Worm (Caenorhabditis elegans) whole organism, L2 larva: ENCODE measurements around the gene C14C10.10.
A peak's percentile ranks its signal among the peaks of the same experiment; 100 is the strongest.

Experiments
- C34F6.9 ChIP-seq: fragments of 150-350 bp; optimal IDR thresholded peaks from 2 replicates; lab custom pipeline; 2014; ENCODE audit warnings: missing biosample characterization, missing genetic modification characterization
- F13H6.1 ChIP-seq: sonication (generic microtip); optimal IDR thresholded peaks from 2 replicates; lab custom pipeline; 2016; ENCODE audit warnings: missing genetic modification characterization, missing compliant biosample characterization
- R02D3.7 ChIP-seq: fragments of 150-350 bp; optimal IDR thresholded peaks from 2 replicates; lab custom pipeline; 2014; ENCODE audit warnings: missing biosample characterization, missing genetic modification characterization
- Y55F3AM.14 ChIP-seq: fragments of 200-800 bp; sonication (Bioruptor generic); optimal IDR thresholded peaks from 2 replicates; lab custom pipeline; 2018; ENCODE audit warnings: mild to moderate bottlenecking, missing genetic modification characterization, missing compliant biosample characterization
- ZK546.5 ChIP-seq: sonication (generic microtip); optimal IDR thresholded peaks from 2 replicates; lab custom pipeline; 2017; ENCODE audit warnings: missing biosample characterization, missing genetic modification characterization
- alr-1 ChIP-seq: fragments of 150-350 bp; optimal IDR thresholded peaks from 2 replicates; lab custom pipeline; 2014; ENCODE audit warnings: missing biosample characterization, missing genetic modification characterization
- aly-2 ChIP-seq: fragments of 150-350 bp; optimal IDR thresholded peaks from 2 replicates; lab custom pipeline; 2014; ENCODE audit warnings: missing biosample characterization, missing genetic modification characterization
- ama-1 ChIP-seq: fragments of 150-350 bp; optimal IDR thresholded peaks from 2 replicates; lab custom pipeline; 2018; ENCODE audit warnings: inconsistent platforms
- blmp-1 ChIP-seq: sonication (generic microtip); optimal IDR thresholded peaks from 2 replicates; lab custom pipeline; 2017; ENCODE audit warnings: missing genetic modification characterization, mild to moderate bottlenecking, missing compliant biosample characterization, antibody characterized with exemption, moderate library complexity; ENCODE audit not compliant: insufficient read depth
- ceh-16 ChIP-seq: fragments of 150-350 bp; optimal IDR thresholded peaks from 2 replicates; lab custom pipeline; 2014; ENCODE audit warnings: missing biosample characterization, missing genetic modification characterization
- ceh-82 ChIP-seq: fragments of 150-350 bp; optimal IDR thresholded peaks from 2 replicates; lab custom pipeline; 2014; ENCODE audit warnings: missing biosample characterization, missing genetic modification characterization
- crh-2 ChIP-seq: sonication (generic microtip); optimal IDR thresholded peaks from 2 replicates; lab custom pipeline; 2017; ENCODE audit warnings: missing biosample characterization, missing genetic modification characterization
- dmd-4 ChIP-seq: sonication (generic microtip); optimal IDR thresholded peaks from 2 replicates; lab custom pipeline; 2017; ENCODE audit warnings: missing biosample characterization, missing genetic modification characterization
- egl-27 ChIP-seq: sonication (generic microtip); optimal IDR thresholded peaks from 3 replicates; lab custom pipeline; 2017; ENCODE audit warnings: missing biosample characterization, missing genetic modification reagents, missing genetic modification characterization
- elt-1 ChIP-seq: fragments of 150-350 bp; optimal IDR thresholded peaks from 2 replicates; lab custom pipeline; 2014; ENCODE audit warnings: missing biosample characterization, missing genetic modification characterization
- elt-3 ChIP-seq: sonication (generic microtip); optimal IDR thresholded peaks from 2 replicates; lab custom pipeline; 2017; ENCODE audit warnings: missing biosample characterization, missing genetic modification characterization
- fos-1 ChIP-seq: fragments of 150-350 bp; optimal IDR thresholded peaks from 2 replicates; lab custom pipeline; 2014; ENCODE audit warnings: missing biosample characterization, missing genetic modification characterization
- gmeb-1 ChIP-seq: fragments of 150-350 bp; optimal IDR thresholded peaks from 2 replicates; lab custom pipeline; 2014; ENCODE audit warnings: missing biosample characterization, missing genetic modification characterization
- lin-11 ChIP-seq: fragments of 150-350 bp; sonication (generic microtip); optimal IDR thresholded peaks from 2 replicates; lab custom pipeline; 2014; ENCODE audit warnings: missing biosample characterization, missing genetic modification characterization, inconsistent platforms, mixed read lengths
- lin-13 ChIP-seq: fragments of 150-350 bp; optimal IDR thresholded peaks from 2 replicates; lab custom pipeline; 2014; ENCODE audit warnings: missing biosample characterization, missing genetic modification reagents, missing genetic modification characterization
- lin-39 ChIP-seq: fragments of 150-350 bp; optimal IDR thresholded peaks from 2 replicates; lab custom pipeline; 2014; ENCODE audit warnings: missing biosample characterization, missing genetic modification reagents, missing genetic modification characterization
- lsy-2 ChIP-seq, 2 experiments: fragments of 150-350 bp in 1 of 2; sonication (generic microtip) in 1 of 2; optimal IDR thresholded peaks; 2 replicates each; lab custom pipeline; 2014 to 2017; ENCODE audit warnings: missing biosample characterization in 2 of 2, missing genetic modification characterization in 2 of 2
- mab-5 ChIP-seq: fragments of 150-350 bp; optimal IDR thresholded peaks from 2 replicates; lab custom pipeline; 2014; ENCODE audit warnings: missing biosample characterization, missing genetic modification characterization
- mbf-1 ChIP-seq: sonication (generic microtip); optimal IDR thresholded peaks from 2 replicates; lab custom pipeline; 2017; ENCODE audit warnings: missing biosample characterization, missing genetic modification characterization
- mdl-1 ChIP-seq, 2 experiments: fragments of 150-350 bp in 1 of 2; sonication (generic microtip) in 1 of 2; optimal IDR thresholded peaks; 2 replicates each; lab custom pipeline; 2017; ENCODE audit warnings: missing biosample characterization in 2 of 2, missing genetic modification characterization in 2 of 2
- nhr-10 ChIP-seq: sonication (generic microtip); optimal IDR thresholded peaks from 2 replicates; lab custom pipeline; 2017; ENCODE audit warnings: missing biosample characterization, missing genetic modification characterization
- nhr-11 ChIP-seq: fragments of 150-350 bp; optimal IDR thresholded peaks from 2 replicates; lab custom pipeline; 2014; ENCODE audit warnings: missing biosample characterization, missing genetic modification characterization
- nhr-12 ChIP-seq: fragments of 150-350 bp; optimal IDR thresholded peaks from 2 replicates; lab custom pipeline; 2014; ENCODE audit warnings: missing biosample characterization, missing genetic modification characterization
- nhr-21 ChIP-seq: fragments of 150-350 bp; optimal IDR thresholded peaks from 2 replicates; lab custom pipeline; 2014; ENCODE audit warnings: missing biosample characterization, missing genetic modification characterization
- nhr-23 ChIP-seq: fragments of 150-350 bp; optimal IDR thresholded peaks from 2 replicates; lab custom pipeline; 2014; ENCODE audit warnings: missing biosample characterization, missing genetic modification reagents, missing genetic modification characterization
- nhr-237 ChIP-seq: fragments of 150-350 bp; optimal IDR thresholded peaks from 2 replicates; lab custom pipeline; 2014; ENCODE audit warnings: missing biosample characterization, missing genetic modification characterization
- nhr-25 ChIP-seq: fragments of 150-350 bp; sonication (generic microtip); optimal IDR thresholded peaks from 3 replicates; lab custom pipeline; 2014; ENCODE audit warnings: missing biosample characterization, missing genetic modification characterization
- nhr-6 ChIP-seq: fragments of 150-350 bp; optimal IDR thresholded peaks from 2 replicates; lab custom pipeline; 2014; ENCODE audit warnings: missing biosample characterization, missing genetic modification characterization
- nhr-77 ChIP-seq: fragments of 150-350 bp; optimal IDR thresholded peaks from 2 replicates; lab custom pipeline; 2014; ENCODE audit warnings: missing biosample characterization, missing genetic modification characterization
- peb-1 ChIP-seq: fragments of 150-350 bp; optimal IDR thresholded peaks from 2 replicates; lab custom pipeline; 2014; ENCODE audit warnings: missing biosample characterization, missing genetic modification characterization
- sem-4 ChIP-seq: fragments of 150-350 bp; optimal IDR thresholded peaks from 2 replicates; lab custom pipeline; 2014; ENCODE audit warnings: missing biosample characterization, missing genetic modification reagents, missing genetic modification characterization
- skn-1 ChIP-seq: sonication (generic microtip); optimal IDR thresholded peaks from 2 replicates; lab custom pipeline; 2017; ENCODE audit warnings: missing biosample characterization, missing genetic modification characterization
- sma-3 ChIP-seq: sonication (generic microtip); optimal IDR thresholded peaks from 2 replicates; lab custom pipeline; 2016; ENCODE audit warnings: missing genetic modification reagents, missing genetic modification characterization, missing compliant biosample characterization
- sma-9 ChIP-seq, 2 experiments: fragments of 150-350 bp in 1 of 2; sonication (generic microtip) in 1 of 2; optimal IDR thresholded peaks; 2 replicates each; lab custom pipeline; 2014 to 2016; ENCODE audit warnings: missing genetic modification characterization in 2 of 2, mild to moderate bottlenecking in 1 of 2, missing biosample characterization in 1 of 2, missing compliant biosample characterization in 1 of 2, missing genetic modification reagents in 1 of 2, moderate library complexity in 1 of 2
- snpc-4 ChIP-seq: fragments of 150-350 bp; optimal IDR thresholded peaks from 2 replicates; lab custom pipeline; 2014; ENCODE audit warnings: missing biosample characterization, missing genetic modification characterization
- unc-39 ChIP-seq: fragments of 150-350 bp; optimal IDR thresholded peaks from 2 replicates; lab custom pipeline; 2014; ENCODE audit warnings: missing biosample characterization, missing genetic modification characterization
- unc-55 ChIP-seq: fragments of 150-350 bp; sonication (generic microtip); optimal IDR thresholded peaks from 3 replicates; lab custom pipeline; 2014; ENCODE audit warnings: missing biosample characterization, missing genetic modification reagents, missing genetic modification characterization
- unc-62 ChIP-seq: fragments of 150-350 bp; optimal IDR thresholded peaks from 2 replicates; lab custom pipeline; 2014; ENCODE audit warnings: missing biosample characterization, missing genetic modification reagents, missing genetic modification characterization
- zag-1 ChIP-seq: fragments of 150-350 bp; optimal IDR thresholded peaks from 2 replicates; lab custom pipeline; 2014; ENCODE audit warnings: missing biosample characterization, missing genetic modification characterization
- ztf-1 ChIP-seq: fragments of 200-800 bp; sonication (Bioruptor generic); conservative IDR thresholded peaks from 2 replicates; pipeline ENCODE4 v1.3.6; 2022; ENCODE audit warnings: missing genetic modification characterization, missing compliant biosample characterization
- ztf-11 ChIP-seq: sonication (generic microtip); optimal IDR thresholded peaks from 2 replicates; lab custom pipeline; 2017; ENCODE audit warnings: missing biosample characterization, missing genetic modification characterization
- ztf-4 ChIP-seq: fragments of 150-350 bp; optimal IDR thresholded peaks from 2 replicates; lab custom pipeline; 2014; ENCODE audit warnings: missing biosample characterization, missing genetic modification characterization

The C14C10.10 gene

DNA sequence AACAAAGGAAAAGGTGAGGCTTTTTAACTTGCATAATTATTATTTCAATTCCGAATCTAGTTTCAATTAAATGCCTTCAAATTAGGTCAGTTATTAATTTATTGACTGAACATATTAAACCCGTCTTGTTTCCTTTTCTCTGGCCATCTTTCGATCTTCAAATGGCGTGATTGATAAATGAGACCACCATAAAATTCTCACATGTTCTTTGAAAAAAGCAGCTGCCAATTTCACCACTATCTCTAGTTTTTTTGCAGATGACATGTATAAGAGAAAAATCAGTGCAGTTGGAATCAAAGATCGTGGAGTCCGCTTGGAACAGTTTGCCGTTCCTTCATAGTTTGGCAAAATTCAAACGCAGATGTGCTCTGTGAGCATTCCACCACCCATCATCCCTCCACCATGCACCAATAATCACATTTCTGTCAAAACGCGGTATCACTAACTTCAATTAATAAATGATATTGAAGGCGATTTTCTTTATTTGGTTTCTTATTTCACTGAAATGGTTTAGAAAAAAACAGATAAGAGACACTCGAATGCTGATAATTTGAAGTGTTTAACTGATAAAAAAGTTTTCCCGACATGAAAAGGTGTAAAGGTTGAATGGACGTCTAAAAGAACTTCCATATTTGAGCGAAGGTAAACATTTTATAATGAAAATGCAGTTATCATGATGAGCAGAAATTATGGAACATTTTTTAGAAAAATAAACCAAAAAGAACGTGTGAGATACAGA is 39.0 kb upstream of the C14C10.10 start:
- TF ChIP-seq elt-3 (tag; lab: Kevin White, UChicago) (no peak), lin-11 (no peak), fos-1 (tag; lab: Kevin White, UChicago) (peak; percentile 51), skn-1 (tag; lab: Kevin White, UChicago) (no peak), R02D3.7 (no peak), ceh-16 (tag; lab: Kevin White, UChicago) (no peak), nhr-10 (tag; lab: Kevin White, UChicago) (no peak), sma-9 (GFP tag; optimal IDR thresholded peaks at IDR 0.05; lab: Kevin White, UChicago) (peak; percentile 67), sma-9 (tag; optimal IDR thresholded peaks at IDR 0.05; lab: Kevin White, UChicago) (no peak), sem-4 (tag; lab: Kevin White, UChicago) (peak; percentile 1), egl-27 (tag; lab: Kevin White, UChicago) (peak; percentile 37), lsy-2 (tag; optimal IDR thresholded peaks at IDR 0.05; lab: Kevin White, UChicago) (no peak), nhr-11 (tag; lab: Kevin White, UChicago) (no peak), nhr-6 (tag; lab: Kevin White, UChicago) (no peak), blmp-1 (tag; lab: Kevin White, UChicago) (no peak), snpc-4 (tag; lab: Kevin White, UChicago) (no peak), F13H6.1 (tag; lab: Kevin White, UChicago) (no peak), nhr-237 (no peak), nhr-77 (tag; lab: Kevin White, UChicago) (no peak), unc-39 (tag; lab: Kevin White, UChicago) (no peak), ama-1 (lab: Kevin White, UChicago) (no peak), nhr-12 (no peak), mbf-1 (tag; lab: Kevin White, UChicago) (no peak), nhr-25 (tag; lab: Kevin White, UChicago) (no peak), mab-5 (tag; lab: Kevin White, UChicago) (no peak), mdl-1 (tag; optimal IDR thresholded peaks at IDR 0.05; lab: Kevin White, UChicago) (no peak), ZK546.5 (tag; lab: Kevin White, UChicago) (no peak), C34F6.9 (tag; lab: Kevin White, UChicago) (no peak), crh-2 (tag; lab: Kevin White, UChicago) (peak; percentile 42), zag-1 (tag; lab: Kevin White, UChicago) (no peak), unc-62 (GFP tag; lab: Kevin White, UChicago) (no peak), gmeb-1 (peak; percentile 34), peb-1 (tag; lab: Kevin White, UChicago) (no peak), Y55F3AM.14 (GFP tag; lab: Kevin White, UChicago) (no peak), alr-1 (tag; lab: Kevin White, UChicago) (no peak), ceh-82 (no peak), elt-1 (tag; lab: Kevin White, UChicago) (no peak), aly-2 (tag; lab: Kevin White, UChicago) (no peak), nhr-23 (tag; lab: Kevin White, UChicago) (no peak), unc-55 (GFP tag; lab: Kevin White, UChicago) (no peak), dmd-4 (no peak)

DNA sequence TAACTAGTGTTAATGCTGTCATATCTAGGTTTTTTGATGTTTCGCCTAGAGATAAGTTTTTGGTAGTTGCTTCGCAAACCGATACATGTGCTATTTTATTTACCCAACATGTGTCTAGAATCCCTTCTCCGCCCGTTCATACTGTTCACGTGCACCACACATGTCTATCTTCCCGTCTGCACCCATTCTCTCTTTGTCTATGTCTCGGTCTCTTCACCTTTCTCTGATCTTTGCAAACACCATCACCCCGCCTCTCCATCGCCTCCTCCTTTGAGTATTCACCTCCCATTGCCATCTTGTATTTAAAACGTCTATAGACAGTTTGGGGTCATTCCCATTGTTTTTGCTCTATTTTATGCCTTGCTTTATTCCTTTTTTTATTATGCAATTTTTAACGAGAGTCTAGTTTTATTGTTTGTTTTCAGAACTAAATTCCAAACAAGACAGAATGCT is 38.3 kb upstream of the C14C10.10 start, which contains the start of gene F56H9.2:
F56H9.2 (plus strand) TSS at position 426 of the 453 bp plus-strand sequence.
- no peak for TF ChIP-seq unc-39 (tag; lab: Kevin White, UChicago)
- TF ChIP-seq sma-9 (GFP tag; optimal IDR thresholded peaks at IDR 0.05; lab: Kevin White, UChicago), result peak; percentile 99
- no peak for TF ChIP-seq sma-9 (tag; optimal IDR thresholded peaks at IDR 0.05; lab: Kevin White, UChicago)
- TF ChIP-seq Y55F3AM.14 (GFP tag; lab: Kevin White, UChicago), result peak; percentile 75
- TF ChIP-seq mab-5 (tag; lab: Kevin White, UChicago), result no peak
- TF ChIP-seq blmp-1 (tag; lab: Kevin White, UChicago), result peak; percentile 79
- peak; percentile 58 for TF ChIP-seq sem-4 (tag; lab: Kevin White, UChicago)
- no peak for TF ChIP-seq peb-1 (tag; lab: Kevin White, UChicago)
- TF ChIP-seq crh-2 (tag; lab: Kevin White, UChicago), result peak; percentile 65
- TF ChIP-seq lsy-2 (tag; optimal IDR thresholded peaks at IDR 0.05; lab: Kevin White, UChicago), result peak in 1 of 2 experiments; percentile 60
- TF ChIP-seq nhr-25 (tag; lab: Kevin White, UChicago), result peak; percentile 92
- peak; percentile 68 for TF ChIP-seq gmeb-1
- TF ChIP-seq ztf-11, result no peak
- peak; percentile 47 for TF ChIP-seq lin-13 (GFP tag; lab: Kevin White, UChicago)
- TF ChIP-seq sma-3 (GFP tag; lab: Kevin White, UChicago), result peak; percentile 88
- TF ChIP-seq lin-39, result no peak
- peak; percentile 60 for TF ChIP-seq C34F6.9 (tag; lab: Kevin White, UChicago)
- no peak for TF ChIP-seq zag-1 (tag; lab: Kevin White, UChicago)
- TF ChIP-seq aly-2 (tag; lab: Kevin White, UChicago), result no peak
- TF ChIP-seq ztf-1, result no peak
- no peak for TF ChIP-seq nhr-77 (tag; lab: Kevin White, UChicago)
- no peak for TF ChIP-seq nhr-237
- TF ChIP-seq mdl-1 (tag; optimal IDR thresholded peaks at IDR 0.05; lab: Kevin White, UChicago), result peak; percentile 66 to 80
- TF ChIP-seq skn-1 (tag; lab: Kevin White, UChicago), result no peak
- peak; percentile 90 for TF ChIP-seq egl-27 (tag; lab: Kevin White, UChicago)
- no peak for TF ChIP-seq elt-1 (tag; lab: Kevin White, UChicago)
- TF ChIP-seq ama-1 (lab: Kevin White, UChicago), result peak; percentile 69
- peak; percentile 56 for TF ChIP-seq ztf-4 (tag; lab: Kevin White, UChicago)
- no peak for TF ChIP-seq lin-11
- TF ChIP-seq ZK546.5 (tag; lab: Kevin White, UChicago), result no peak
- TF ChIP-seq nhr-10 (tag; lab: Kevin White, UChicago), result no peak
- peak; percentile 85 for TF ChIP-seq nhr-21 (tag; lab: Kevin White, UChicago)
- no peak for TF ChIP-seq R02D3.7
- TF ChIP-seq elt-3 (tag; lab: Kevin White, UChicago), result no peak
